Worm (Caenorhabditis elegans) whole organism, L1 larva: ENCODE results near the gene F45D3.2.

ENCODE experiments used
- C04F5.9 ChIP-seq: sonication (generic microtip); optimal IDR thresholded peaks from 2 replicates; lab custom pipeline; 2016; ENCODE audit warnings: missing genetic modification characterization, missing compliant biosample characterization
- C16A3.4 ChIP-seq: fragments of 150-350 bp; optimal IDR thresholded peaks from 2 replicates; lab custom pipeline; 2014; ENCODE audit warnings: missing biosample characterization, missing genetic modification characterization
- ama-1 ChIP-seq: fragments of 150-350 bp; optimal IDR thresholded peaks from 2 replicates; lab custom pipeline; 2014
- ceh-63 ChIP-seq: fragments of 200-800 bp; sonication (Bioruptor generic); optimal IDR thresholded peaks from 2 replicates; lab custom pipeline; 2018; ENCODE audit warnings: mild to moderate bottlenecking, missing genetic modification characterization, missing compliant biosample characterization
- ceh-8 ChIP-seq: fragments of 200-800 bp; sonication (Bioruptor generic); optimal IDR thresholded peaks from 2 replicates; lab custom pipeline; 2018; ENCODE audit warnings: mild to moderate bottlenecking, missing genetic modification characterization, moderate library complexity, missing compliant biosample characterization
- ceh-82 ChIP-seq, 3 experiments: fragments of 150-350 bp in 1 of 3; sonication (generic microtip) in 2 of 3; optimal IDR thresholded peaks; 2 replicates each; lab custom pipeline; 2014 to 2017; ENCODE audit warnings: missing biosample characterization in 3 of 3, missing genetic modification characterization in 3 of 3
- ceh-88 ChIP-seq: fragments of 200-800 bp; sonication (Bioruptor generic); IDR thresholded peaks from 2 replicates; pipeline ENCODE4 v1.3.6; 2022; ENCODE audit warnings: missing genetic modification characterization, missing compliant biosample characterization
- ceh-90 ChIP-seq: sonication (generic microtip); optimal IDR thresholded peaks from 2 replicates; lab custom pipeline; 2016; ENCODE audit warnings: missing genetic modification characterization, missing compliant biosample characterization
- dsc-1 ChIP-seq: sonication (generic microtip); optimal IDR thresholded peaks from 2 replicates; lab custom pipeline; 2016; ENCODE audit warnings: mild to moderate bottlenecking, missing genetic modification characterization, missing compliant biosample characterization
- efl-1 ChIP-seq, 4 experiments: fragments of 150-350 bp; optimal IDR thresholded peaks in 3 of 4; peaks in 1 of 4; 1 replicate in 1 of 4; 2 replicates in 3 of 4; lab custom pipeline; 2014; ENCODE audit warnings: missing biosample characterization in 2 of 4, missing genetic modification characterization in 2 of 4, missing genetic modification reagents in 2 of 4
- efl-3 ChIP-seq: fragments of 200-800 bp; sonication (Bioruptor generic); optimal IDR thresholded peaks from 2 replicates; lab custom pipeline; 2018; ENCODE audit warnings: mild to moderate bottlenecking, missing genetic modification characterization, missing compliant biosample characterization
- egl-13 ChIP-seq: sonication (generic microtip); optimal IDR thresholded peaks from 2 replicates; lab custom pipeline; 2016; ENCODE audit warnings: missing genotype, missing genetic modification reagents, missing genetic modification characterization, missing compliant biosample characterization
- egl-27 ChIP-seq, 2 experiments: fragments of 150-350 bp in 1 of 2; sonication (generic microtip); optimal IDR thresholded peaks; 3 replicates each; lab custom pipeline; 2017 to 2018; ENCODE audit warnings: missing biosample characterization in 2 of 2, missing genetic modification characterization in 2 of 2, missing genetic modification reagents in 2 of 2
- elt-2 ChIP-seq: sonication (generic microtip); optimal IDR thresholded peaks from 2 replicates; lab custom pipeline; 2016; ENCODE audit warnings: missing genetic modification characterization, mild to moderate bottlenecking, inconsistent platforms, missing compliant biosample characterization, missing genetic modification reagents
- fkh-10 ChIP-seq: sonication (generic microtip); optimal IDR thresholded peaks from 2 replicates; lab custom pipeline; 2017; ENCODE audit warnings: missing biosample characterization, missing genetic modification reagents, missing genetic modification characterization
- fkh-8 ChIP-seq: sonication (generic microtip); optimal IDR thresholded peaks from 2 replicates; lab custom pipeline; 2016; ENCODE audit warnings: mild to moderate bottlenecking, missing genetic modification characterization, missing compliant biosample characterization
- fos-1 ChIP-seq: fragments of 150-350 bp; optimal IDR thresholded peaks from 2 replicates; lab custom pipeline; 2014; ENCODE audit warnings: missing biosample characterization, missing genetic modification characterization
- grh-1 ChIP-seq: fragments of 200-800 bp; sonication (Bioruptor generic); IDR thresholded peaks from 2 replicates; pipeline ENCODE4 v1.3.6; 2022; ENCODE audit warnings: missing genetic modification reagents, missing genetic modification characterization, missing compliant biosample characterization
- hlh-17 ChIP-seq: fragments of 200-800 bp; sonication (Bioruptor generic); optimal IDR thresholded peaks from 2 replicates; lab custom pipeline; 2018; ENCODE audit warnings: missing genetic modification characterization, mild to moderate bottlenecking, missing compliant biosample characterization, moderate library complexity, borderline replicate concordance
- hpl-2 ChIP-seq: fragments of 150-350 bp; optimal IDR thresholded peaks from 2 replicates; lab custom pipeline; 2014; ENCODE audit warnings: missing biosample characterization, missing genetic modification reagents, missing genetic modification characterization
- irx-1 ChIP-seq: sonication (generic microtip); optimal IDR thresholded peaks from 2 replicates; lab custom pipeline; 2016; ENCODE audit warnings: missing genetic modification characterization, missing compliant biosample characterization
- lin-13 ChIP-seq: fragments of 150-350 bp; optimal IDR thresholded peaks from 2 replicates; lab custom pipeline; 2014; ENCODE audit warnings: missing biosample characterization, missing genetic modification reagents, missing genetic modification characterization
- lin-14 ChIP-seq: fragments of 200-800 bp; sonication (Bioruptor generic); optimal IDR thresholded peaks from 2 replicates; lab custom pipeline; 2018; ENCODE audit warnings: mild to moderate bottlenecking, missing genetic modification characterization, moderate library complexity, missing compliant biosample characterization
- lin-15B ChIP-seq: fragments of 150-350 bp; sonication (generic microtip); optimal IDR thresholded peaks from 3 replicates; lab custom pipeline; 2014; ENCODE audit warnings: missing biosample characterization, missing genetic modification characterization
- lin-35 ChIP-seq, 2 experiments: fragments of 150-350 bp; optimal IDR thresholded peaks; 2 replicates each; lab custom pipeline; 2014; ENCODE audit warnings: missing biosample characterization in 2 of 2, missing genetic modification characterization in 2 of 2, missing genetic modification reagents in 2 of 2
- mab-9 ChIP-seq: fragments of 200-800 bp; sonication (Bioruptor generic); IDR thresholded peaks from 2 replicates; pipeline ENCODE4 v1.3.6; 2022; ENCODE audit warnings: missing genetic modification reagents, missing genetic modification characterization, missing compliant biosample characterization
- mef-2 ChIP-seq: fragments of 150-350 bp; optimal IDR thresholded peaks from 2 replicates; lab custom pipeline; 2014; ENCODE audit warnings: missing biosample characterization, missing genetic modification characterization
- nhr-12 ChIP-seq: sonication (generic microtip); optimal IDR thresholded peaks from 2 replicates; lab custom pipeline; 2017; ENCODE audit warnings: missing biosample characterization, missing genetic modification characterization
- nhr-20 ChIP-seq: sonication (generic microtip); optimal IDR thresholded peaks from 2 replicates; lab custom pipeline; 2016; ENCODE audit warnings: mild to moderate bottlenecking, missing genetic modification characterization, missing compliant biosample characterization
- nhr-237 ChIP-seq: fragments of 150-350 bp; optimal IDR thresholded peaks from 2 replicates; lab custom pipeline; 2014; ENCODE audit warnings: missing biosample characterization, missing genetic modification characterization
- nhr-28 ChIP-seq: fragments of 150-350 bp; optimal IDR thresholded peaks from 2 replicates; lab custom pipeline; 2014; ENCODE audit warnings: missing biosample characterization, missing genetic modification characterization
- nhr-47 ChIP-seq: sonication (generic microtip); optimal IDR thresholded peaks from 2 replicates; lab custom pipeline; 2016; ENCODE audit warnings: mild to moderate bottlenecking, missing genetic modification characterization, moderate library complexity, missing compliant biosample characterization
- nhr-71 ChIP-seq: sonication (generic microtip); optimal IDR thresholded peaks from 2 replicates; lab custom pipeline; 2016; ENCODE audit warnings: mild to moderate bottlenecking, missing genetic modification characterization, moderate library complexity, missing compliant biosample characterization
- nhr-84 ChIP-seq: sonication (generic microtip); optimal IDR thresholded peaks from 2 replicates; lab custom pipeline; 2017; ENCODE audit warnings: missing biosample characterization, missing genetic modification characterization
- pqm-1 ChIP-seq: sonication (generic microtip); optimal IDR thresholded peaks from 3 replicates; lab custom pipeline; 2017; ENCODE audit warnings: missing biosample characterization, missing genetic modification characterization
- rnt-1 ChIP-seq: sonication (generic microtip); optimal IDR thresholded peaks from 2 replicates; lab custom pipeline; 2016; ENCODE audit warnings: mild to moderate bottlenecking, missing genetic modification characterization, moderate library complexity, missing compliant biosample characterization
- skn-1 ChIP-seq: fragments of 150-350 bp; optimal IDR thresholded peaks from 2 replicates; lab custom pipeline; 2014; ENCODE audit warnings: missing biosample characterization, missing genetic modification characterization
- sox-4 ChIP-seq: sonication (generic microtip); optimal IDR thresholded peaks from 2 replicates; lab custom pipeline; 2016; ENCODE audit warnings: missing genetic modification characterization, missing compliant biosample characterization
- sup-37 ChIP-seq: fragments of 200-800 bp; sonication (Bioruptor generic); optimal IDR thresholded peaks from 2 replicates; lab custom pipeline; 2018; ENCODE audit warnings: mild to moderate bottlenecking, missing genetic modification characterization, missing compliant biosample characterization
- swsn-7 ChIP-seq: sonication (generic microtip); optimal IDR thresholded peaks from 2 replicates; lab custom pipeline; 2016; ENCODE audit warnings: missing genetic modification characterization, missing compliant biosample characterization
- tbx-2 ChIP-seq: sonication (generic microtip); optimal IDR thresholded peaks from 2 replicates; lab custom pipeline; 2016; ENCODE audit warnings: missing genetic modification characterization, missing compliant biosample characterization
- unc-130 ChIP-seq: fragments of 150-350 bp; optimal IDR thresholded peaks from 2 replicates; lab custom pipeline; 2017; ENCODE audit warnings: missing biosample characterization, missing genetic modification characterization, inconsistent platforms
- unc-98 ChIP-seq: fragments of 200-800 bp; sonication (Bioruptor generic); IDR thresholded peaks from 2 replicates; pipeline ENCODE4 v1.3.6; 2022; ENCODE audit warnings: missing genetic modification characterization, missing compliant biosample characterization
- xbp-1 ChIP-seq: sonication (generic microtip); optimal IDR thresholded peaks from 2 replicates; lab custom pipeline; 2016; ENCODE audit warnings: missing genetic modification characterization, missing compliant biosample characterization
- zag-1 ChIP-seq: fragments of 150-350 bp; optimal IDR thresholded peaks from 2 replicates; lab custom pipeline; 2014; ENCODE audit warnings: missing biosample characterization, missing genetic modification characterization
- ztf-11 ChIP-seq, 2 experiments: sonication (generic microtip); optimal IDR thresholded peaks; 2 replicates each; lab custom pipeline; 2016 to 2017; ENCODE audit warnings: missing genetic modification characterization in 2 of 2, missing biosample characterization in 1 of 2, missing compliant biosample characterization in 1 of 2

The F45D3.2 gene

DNA sequence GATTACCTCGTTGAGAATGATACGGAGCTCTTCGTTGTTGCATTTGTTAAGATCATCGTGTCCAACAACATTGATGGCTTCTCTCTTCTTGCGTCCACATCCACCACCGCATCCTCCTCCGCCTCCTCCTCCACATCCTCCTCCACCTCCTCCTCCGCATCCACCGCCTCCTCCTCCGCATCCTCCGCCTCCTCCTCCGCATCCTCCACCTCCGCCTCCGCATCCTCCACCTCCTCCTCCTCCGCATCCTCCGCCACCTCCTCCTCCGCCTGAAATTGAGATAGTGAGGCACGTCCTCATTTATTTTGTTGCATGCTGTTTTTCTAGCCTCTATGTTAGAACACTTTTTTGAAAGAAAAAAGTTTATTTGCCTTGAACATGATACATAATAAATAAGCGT, 35.0 kb downstream of the F45D3.2 start:
- TF ChIP-seq ceh-8 (GFP tag; lab: Kevin White, UChicago) (peak; percentile 68), ztf-11 (tag; optimal IDR thresholded peaks at IDR 0.05; lab: Kevin White, UChicago) (no peak)

DNA sequence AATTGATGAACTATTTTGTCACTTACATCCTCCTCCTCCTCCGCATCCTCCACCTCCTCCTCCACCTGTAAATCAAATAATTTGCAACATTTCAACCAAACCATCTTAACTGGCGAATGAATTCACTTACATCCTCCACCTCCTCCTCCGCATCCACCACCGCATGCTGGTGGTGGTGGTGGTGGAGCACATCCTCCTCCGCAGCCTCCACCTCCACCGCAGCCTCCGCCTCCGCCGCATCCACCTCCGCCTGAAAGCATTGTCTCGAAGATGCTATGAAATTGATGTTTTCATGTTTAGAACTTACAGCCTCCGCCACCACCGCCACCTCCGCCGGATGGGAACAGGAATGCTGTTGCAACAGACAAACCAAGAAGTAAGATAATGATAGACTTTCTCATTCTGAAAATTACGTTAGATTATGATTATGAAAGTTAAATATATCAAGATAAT, 35.7 kb downstream of the F45D3.2 start, which contains the start of gene grl-23:
Gene grl-23, minus strand, starts transcription at position 403 of the 453 bp plus-strand sequence.
- TF ChIP-seq nhr-237 (tag; lab: Kevin White, UChicago) (no peak), pqm-1 (tag; lab: Kevin White, UChicago) (no peak), mef-2 (no peak), grh-1 (no peak), egl-27 (tag; optimal IDR thresholded peaks at IDR 0.05; lab: Kevin White, UChicago) (no peak), fos-1 (tag; lab: Kevin White, UChicago) (no peak), ceh-63 (GFP tag; lab: Kevin White, UChicago) (no peak), unc-98 (GFP tag; lab: Robert Waterston, UW) (no peak), zag-1 (tag; lab: Kevin White, UChicago) (no peak), ceh-82 (tag; optimal IDR thresholded peaks at IDR 0.05; lab: Kevin White, UChicago) (no peak), fkh-10 (GFP tag; lab: Kevin White, UChicago) (no peak), elt-2 (tag; lab: Kevin White, UChicago) (no peak), ceh-90 (no peak), nhr-84 (no peak), sox-4 (tag; lab: Kevin White, UChicago) (no peak)

DNA sequence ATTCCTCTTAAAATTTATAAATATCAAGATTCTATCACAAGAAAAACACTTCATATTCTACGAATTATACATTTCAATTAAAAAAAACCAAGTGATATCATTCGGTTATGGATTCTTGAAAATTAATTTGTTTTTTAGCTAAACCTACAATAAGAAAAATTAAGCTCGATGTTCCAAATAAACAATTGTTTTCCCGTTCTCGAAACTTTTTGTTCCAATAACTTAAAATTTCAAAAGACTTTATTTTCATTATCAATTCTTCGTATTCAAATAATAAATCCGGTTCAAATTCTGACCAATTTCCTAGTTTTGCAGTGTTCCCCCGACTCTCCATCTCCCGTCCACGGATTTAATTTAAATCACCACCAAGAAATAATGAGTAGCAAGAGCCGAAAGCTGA, 38.5 kb downstream of the F45D3.2 start, which contains the start of gene E02A10.3:
Gene E02A10.3, plus strand, starts transcription at position 301 of the 400 bp plus-strand sequence.
- TF ChIP-seq nhr-28 (tag; lab: Kevin White, UChicago) (no peak), nhr-20 (tag; lab: Kevin White, UChicago) (no peak), mab-9 (GFP tag; lab: Robert Waterston, UW) (no peak), lin-15B (tag; lab: Kevin White, UChicago) (no peak), ztf-11 (tag; optimal IDR thresholded peaks at IDR 0.05; lab: Kevin White, UChicago) (no peak), nhr-12 (tag; lab: Kevin White, UChicago) (no peak), dsc-1 (tag; lab: Kevin White, UChicago) (no peak), xbp-1 (tag; lab: Kevin White, UChicago) (no peak), ama-1 (lab: Kevin White, UChicago) (no peak), nhr-84 (no peak), swsn-7 (no peak), lin-35 (GFP tag; optimal IDR thresholded peaks at IDR 0.05; lab: Kevin White, UChicago) (no peak), grh-1 (no peak), ceh-8 (GFP tag; lab: Kevin White, UChicago) (no peak), ceh-88 (GFP tag; lab: Robert Waterston, UW) (no peak), sup-37 (GFP tag; lab: Kevin White, UChicago) (no peak), unc-98 (GFP tag; lab: Robert Waterston, UW) (no peak), pqm-1 (tag; lab: Kevin White, UChicago) (no peak)
- TF ChIP-seq, all 84 proteins: peak for 0

DNA sequence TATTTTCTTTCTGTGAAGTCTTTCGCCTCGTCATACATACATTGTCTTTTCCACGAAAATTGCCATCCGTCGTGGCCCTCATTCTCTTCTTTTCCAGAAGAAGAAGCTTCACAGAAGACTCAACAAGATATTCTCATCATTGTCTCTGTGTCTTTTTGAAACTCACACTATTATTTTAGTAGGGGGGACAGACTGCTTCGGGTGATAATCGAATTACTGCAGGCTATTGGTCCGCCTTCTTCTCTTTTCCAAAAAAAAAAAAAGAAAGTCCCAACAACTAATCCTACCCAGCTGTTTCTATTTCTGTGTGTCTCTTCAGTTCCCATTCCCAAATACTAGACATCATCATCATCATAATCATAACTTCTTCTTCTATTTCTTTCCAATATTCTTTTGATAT, 42.6 kb downstream of the F45D3.2 start:
- TF ChIP-seq unc-130 (no peak), hpl-2 (no peak), lin-14 (GFP tag; lab: Kevin White, UChicago) (peak; percentile 52), irx-1 (tag; lab: Kevin White, UChicago) (no peak), hlh-17 (GFP tag; lab: Kevin White, UChicago) (no peak), grh-1 (no peak), nhr-47 (no peak), nhr-237 (tag; lab: Kevin White, UChicago) (no peak), lin-13 (no peak), egl-13 (tag; lab: Kevin White, UChicago) (no peak), nhr-20 (tag; lab: Kevin White, UChicago) (no peak), nhr-71 (tag; lab: Kevin White, UChicago) (peak; percentile 24), ceh-63 (GFP tag; lab: Kevin White, UChicago) (no peak), C04F5.9 (tag; lab: Kevin White, UChicago) (no peak), C16A3.4 (tag; lab: Kevin White, UChicago) (no peak), efl-3 (no peak), rnt-1 (no peak), tbx-2 (peak; percentile 25), fkh-8 (tag; lab: Kevin White, UChicago) (no peak), pqm-1 (tag; lab: Kevin White, UChicago) (no peak), skn-1 (tag; lab: Kevin White, UChicago) (no peak), efl-1 (optimal IDR thresholded peaks at IDR 0.05; lab: Kevin White, UChicago) (no peak), efl-1 (GFP tag; optimal IDR thresholded peaks at IDR 0.05 in 1 of 2; lab: Kevin White, UChicago) (peak in 1 of 2 experiments; percentile 20), mef-2 (no peak)
